Worm (Caenorhabditis elegans): ENCODE data around the gene W07A12.4.

Gene W07A12.4

ce11 chrII:9112851-9113250, 33.2 kb upstream of the W07A12.4 start, which contains the start of gene jun-1 (continued):
- TF ChIP-seq ceh-6 (GFP tag; optimal IDR thresholded peaks at IDR 0.05), result no peak
- peak; percentile 58 for TF ChIP-seq tbx-2 (tag; optimal IDR thresholded peaks at IDR 0.05)
- peak; percentile 55 for TF ChIP-seq rnt-1 (tag; optimal IDR thresholded peaks at IDR 0.05)
- no peak for TF ChIP-seq unc-3 (GFP tag; conservative IDR thresholded peaks at IDR 0.05)
- TF ChIP-seq unc-3 (tag; optimal IDR thresholded peaks at IDR 0.05), result no peak
- no peak for TF ChIP-seq hlh-15 (tag; optimal IDR thresholded peaks at IDR 0.05)
- no peak for TF ChIP-seq ahr-1 (tag; optimal IDR thresholded peaks at IDR 0.05)
- TF ChIP-seq unc-42 (tag; optimal IDR thresholded peaks at IDR 0.05), result peak; percentile 57
- TF ChIP-seq fkh-10 (GFP tag; optimal IDR thresholded peaks at IDR 0.05), result no peak
- no peak for TF ChIP-seq pha-2 (tag; optimal IDR thresholded peaks at IDR 0.05)
- peak; percentile 18 for TF ChIP-seq madf-2 (tag; optimal IDR thresholded peaks at IDR 0.05)
- no peak for TF ChIP-seq eyg-1 (tag; optimal IDR thresholded peaks at IDR 0.05)
- TF ChIP-seq T23F11.4 (GFP tag; optimal IDR thresholded peaks at IDR 0.05), result no peak
- no peak for TF ChIP-seq che-1 (tag; optimal IDR thresholded peaks at IDR 0.05)
- no peak for TF ChIP-seq pax-1 (tag; optimal IDR thresholded peaks at IDR 0.05)
- TF ChIP-seq lim-6 (tag; optimal IDR thresholded peaks at IDR 0.05), result no peak
- no peak for TF ChIP-seq fkh-6 (tag; optimal IDR thresholded peaks at IDR 0.05)
- TF ChIP-seq pag-3 (tag; optimal IDR thresholded peaks at IDR 0.05; ENCODE audit: borderline replicate concordance), result no peak
- TF ChIP-seq ceh-34 (tag; optimal IDR thresholded peaks at IDR 0.05), result peak; percentile 19
- TF ChIP-seq ttx-3 (tag; optimal IDR thresholded peaks at IDR 0.05), result no peak
- TF ChIP-seq sox-2 (GFP tag; IDR thresholded peaks at IDR 0.05), result no peak
- TF ChIP-seq K09A11.1 (tag; optimal IDR thresholded peaks at IDR 0.05; ENCODE audit: insufficient read depth), result peak; percentile 46
- no peak for TF ChIP-seq ceh-19 (GFP tag; optimal IDR thresholded peaks at IDR 0.05)
- no peak for TF ChIP-seq ztf-16 (tag; optimal IDR thresholded peaks at IDR 0.05)
- no peak for TF ChIP-seq ceh-30 (tag; optimal IDR thresholded peaks at IDR 0.05)
- no peak for TF ChIP-seq C08G9.2 (tag; optimal IDR thresholded peaks at IDR 0.05)
- TF ChIP-seq ceh-14 (tag; optimal IDR thresholded peaks at IDR 0.05), result no peak
- no peak for TF ChIP-seq elt-2 (tag; optimal IDR thresholded peaks at IDR 0.05)
- TF ChIP-seq nfya-1 (tag; optimal IDR thresholded peaks at IDR 0.05), result peak; percentile 75
- TF ChIP-seq fax-1 (tag; optimal IDR thresholded peaks at IDR 0.05), result no peak
- no peak for TF ChIP-seq ama-1 (optimal IDR thresholded peaks at IDR 0.05)
- TF ChIP-seq mec-3 (tag; optimal IDR thresholded peaks at IDR 0.05; ENCODE audit: borderline replicate concordance), result no peak
- peak; percentile 71 for TF ChIP-seq ceh-31 (tag; optimal IDR thresholded peaks at IDR 0.05)
- TF ChIP-seq ceh-24 (tag; optimal IDR thresholded peaks at IDR 0.05), result no peak
- peak; percentile 61 for TF ChIP-seq hlh-30 (tag; optimal IDR thresholded peaks at IDR 0.05; ENCODE audit: insufficient read depth)
- TF ChIP-seq pha-4 (tag; optimal IDR thresholded peaks at IDR 0.05), result no peak
- no peak for TF ChIP-seq unc-86 (tag; optimal IDR thresholded peaks at IDR 0.05)
- TF ChIP-seq elt-4 (tag; optimal IDR thresholded peaks at IDR 0.05), result no peak
- no peak for TF ChIP-seq ceh-22 (tag; optimal IDR thresholded peaks at IDR 0.05)
- TF ChIP-seq ceh-2 (tag; optimal IDR thresholded peaks at IDR 0.05), result no peak
- TF ChIP-seq dve-1 (tag; optimal IDR thresholded peaks at IDR 0.05), result peak; percentile 72
- TF ChIP-seq pat-9 (tag; optimal IDR thresholded peaks at IDR 0.05), result no peak
- no peak for TF ChIP-seq pqm-1 (tag; optimal IDR thresholded peaks at IDR 0.05)
- TF ChIP-seq nhr-11 (tag; optimal IDR thresholded peaks at IDR 0.05), result no peak
- no peak for TF ChIP-seq zip-5 (tag; optimal IDR thresholded peaks at IDR 0.05)
- TF ChIP-seq ceh-48 (tag; optimal IDR thresholded peaks at IDR 0.05), result no peak

- TF ChIP-seq dmd-4 (tag; optimal IDR thresholded peaks at IDR 0.05; ENCODE audit: borderline replicate concordance) (no peak), hlh-15 (tag; optimal IDR thresholded peaks at IDR 0.05) (no peak), lim-6 (tag; optimal IDR thresholded peaks at IDR 0.05) (no peak), nhr-232 (tag; optimal IDR thresholded peaks at IDR 0.05) (no peak), hlh-30 (tag; optimal IDR thresholded peaks at IDR 0.05; ENCODE audit: insufficient read depth) (peak; percentile 49), F13H6.1 (tag; optimal IDR thresholded peaks at IDR 0.05) (no peak)
Observed at ce11 chrII:9113759-9114158, 32.3 kb upstream of the W07A12.4 start.
